Fruit fly (Drosophila melanogaster) Kc167 (cell line): Measurements from ENCODE around the gene tho2.

Experiments used
- Myc ChIP-seq: fragments of >200 bp; optimal IDR thresholded peaks from 2 replicates; lab custom pipeline; 2017; ENCODE audit warnings: missing external identifiers
- Sin3A ChIP-seq: fragments of >200 bp; optimal IDR thresholded peaks from 2 replicates; lab custom pipeline; 2018; ENCODE audit warnings: missing external identifiers
- h ChIP-seq: fragments of >200 bp; optimal IDR thresholded peaks from 3 replicates; lab custom pipeline; 2018; ENCODE audit warnings: missing external identifiers
- insv ChIP-seq: fragments of >200 bp; optimal IDR thresholded peaks from 3 replicates; lab custom pipeline; 2018; ENCODE audit warnings: missing external identifiers
- psq ChIP-seq: fragments of >200 bp; optimal IDR thresholded peaks from 2 replicates; lab custom pipeline; 2017; ENCODE audit warnings: missing external identifiers

DNA sequence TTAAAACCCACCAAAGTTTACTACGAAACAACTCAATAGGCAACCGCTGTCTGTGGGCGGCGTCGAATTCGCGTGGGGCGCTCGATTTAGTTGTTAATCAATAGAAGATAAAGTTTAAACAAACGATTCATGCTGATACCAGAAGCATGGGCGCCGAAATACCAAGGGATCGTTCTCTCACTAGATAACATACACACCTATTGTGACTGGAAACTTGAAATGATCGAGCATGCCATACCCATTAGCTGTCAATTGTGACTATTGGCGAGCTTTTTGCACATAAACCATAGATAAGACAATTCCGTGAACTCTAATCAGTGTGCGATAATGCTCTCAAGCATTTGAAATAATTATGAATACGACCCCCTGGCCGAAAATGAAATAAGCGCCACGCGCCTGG, 34.4 kb upstream of the tho2 start:
- no peak for TF ChIP-seq h (lab: Kevin White, UChicago)
- TF ChIP-seq insv (lab: Kevin White, UChicago) = no peak
- no peak for TF ChIP-seq Sin3A (lab: Kevin White, UChicago)
- TF ChIP-seq Myc (lab: Kevin White, UChicago) = no peak
- no peak for TF ChIP-seq psq (lab: Kevin White, UChicago)
